Fruit fly (Drosophila melanogaster) S2 (cell line): Measurements from ENCODE around the gene CG10943.

Experiments used
- CG8478 ChIP-seq: fragments of >200 bp; optimal IDR thresholded peaks from 2 replicates; lab custom pipeline; 2018
- CTCF ChIP-seq, 2 experiments: fragments of >200 bp; optimal IDR thresholded peaks; 2 replicates each; lab custom pipeline; 2018

The CG10943 gene

dm6 chr3L:12827705-12828104, 35.0 kb downstream of the CG10943 start:
- TF ChIP-seq CTCF (optimal IDR thresholded peaks at IDR 0.05; lab: Kevin White, UChicago) (no peak), CG8478 (no peak)

dm6 chr3L:12815756-12816155, 47.0 kb downstream of the CG10943 start:
- TF ChIP-seq CG8478: no peak
- TF ChIP-seq CTCF (optimal IDR thresholded peaks at IDR 0.05; lab: Kevin White, UChicago): no peak

- TF ChIP-seq CG8478 (no peak), CTCF (optimal IDR thresholded peaks at IDR 0.05; lab: Kevin White, UChicago) (no peak)
Observed at dm6 chr3L:12814806-12815205, 47.9 kb downstream of the CG10943 start.

dm6 chr3L:12813907-12814306, 48.8 kb downstream of the CG10943 start, which contains the start of the genes Sf3a2 and CG42588:
Gene Sf3a2 (minus strand): TSS chr3L:12814019.
Gene CG42588 (plus strand): TSS chr3L:12814254.
- TF ChIP-seq CG8478: no peak
- TF ChIP-seq CTCF (optimal IDR thresholded peaks at IDR 0.05; lab: Kevin White, UChicago): no peak
